Fruit fly (Drosophila melanogaster) S2 (cell line): ENCODE measurements around the gene Phae1.

Source experiments
- CG8478 ChIP-seq: fragments of >200 bp; optimal IDR thresholded peaks from 2 replicates; lab custom pipeline; 2018
- CTCF ChIP-seq, 2 experiments: fragments of >200 bp; optimal IDR thresholded peaks; 2 replicates each; lab custom pipeline; 2018

- TF ChIP-seq CG8478 (lab: Kevin White, UChicago) (no peak), CTCF (optimal IDR thresholded peaks at IDR 0.05; lab: Kevin White, UChicago) (no peak)
These were observed 24.2 kb upstream of the Phae1 start for dm6 chr2L:12085010-12085409.
